Worm (Caenorhabditis elegans): ENCODE results near the gene C25F9.10.

C25F9.10 gene

DNA sequence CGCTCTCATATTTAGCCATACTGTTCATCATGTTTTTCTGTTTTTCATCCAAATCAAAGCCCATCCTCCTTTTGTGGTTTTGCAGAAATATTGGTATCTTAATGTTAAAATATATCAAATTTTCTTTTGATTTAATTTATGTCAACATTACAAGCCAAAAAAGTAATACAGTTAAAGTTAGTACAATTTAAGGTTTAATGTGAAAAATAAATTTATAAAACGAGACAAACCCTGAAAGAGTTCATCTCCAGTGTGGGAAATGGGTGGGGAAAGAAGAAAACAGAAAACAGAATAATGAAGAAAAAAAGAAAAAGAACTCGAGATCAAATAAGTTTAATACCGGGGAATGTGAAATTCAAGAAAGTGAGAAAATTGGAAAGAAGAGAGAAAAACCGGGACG lies 43.3 kb downstream of the C25F9.10 start, which contains the start of gene M04C3.2 (continued):
- TF ChIP-seq C06A6.2 (GFP tag; conservative IDR thresholded peaks at IDR 0.05) (no peak), lin-35 (GFP tag; optimal IDR thresholded peaks at IDR 0.05) (no peak), hmg-20 (GFP tag; IDR thresholded peaks at IDR 0.05) (no peak)

DNA sequence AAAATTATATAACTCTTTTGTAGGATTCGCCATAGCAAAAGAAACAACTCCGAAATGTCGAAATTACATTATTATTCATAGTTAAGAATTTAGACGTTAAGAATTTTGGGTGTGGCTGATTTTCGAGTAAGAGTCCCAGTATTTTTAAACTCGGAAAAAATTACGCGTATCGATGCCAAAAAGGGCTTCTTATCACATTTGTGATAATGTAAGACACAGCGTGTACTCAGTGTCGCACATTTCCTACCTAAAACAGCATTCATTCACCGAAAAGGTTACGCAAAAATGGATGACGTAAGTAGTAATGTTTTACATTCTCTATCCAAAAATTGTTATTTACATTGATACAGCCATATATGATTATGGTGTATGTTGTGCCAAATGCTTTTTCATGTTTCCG lies 44.0 kb downstream of the C25F9.10 start, which contains the start of gene M04C3.5:
Gene M04C3.5 (plus strand): TSS at position 190 of the 400 bp plus-strand sequence.
- TF ChIP-seq him-1 (tag; optimal IDR thresholded peaks at IDR 0.05) (no peak), F52B5.7 (tag; optimal IDR thresholded peaks at IDR 0.05) (no peak), nhr-80 (tag; optimal IDR thresholded peaks at IDR 0.05) (peak; percentile 23), rcor-1 (GFP tag; IDR thresholded peaks at IDR 0.05) (no peak), die-1 (tag; optimal IDR thresholded peaks at IDR 0.05) (no peak), hlh-12 (tag; optimal IDR thresholded peaks at IDR 0.05) (no peak), ZK185.1 (tag; optimal IDR thresholded peaks at IDR 0.05; ENCODE audit: poor library complexity, severe bottlenecking) (no peak)

DNA sequence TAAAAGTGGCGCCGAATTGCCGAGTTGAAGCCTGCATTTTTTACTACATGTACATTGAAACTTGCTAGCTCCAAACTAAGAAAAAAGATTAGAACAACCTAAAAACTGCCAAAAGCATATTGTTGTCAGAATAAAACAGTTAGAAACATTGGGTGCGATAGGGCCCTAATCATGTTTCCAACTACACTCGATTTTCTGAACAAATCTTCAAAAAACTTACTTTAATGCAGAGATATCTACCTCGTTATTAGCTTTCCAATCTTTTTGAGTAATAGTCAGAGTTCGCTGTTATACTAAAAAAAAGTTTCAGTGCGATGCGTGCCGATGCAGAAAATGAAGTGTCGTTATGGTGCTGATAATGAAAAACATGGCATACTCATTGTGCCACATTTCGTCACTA lies 50.1 kb downstream of the C25F9.10 start, which contains the start of the genes Y43F8B.13 and Y43F8B.14:
Gene Y43F8B.13 (plus strand): TSS at position 301 of the 400 bp plus-strand sequence.
Gene Y43F8B.14 (minus strand): TSS at position 322 of the 400 bp plus-strand sequence.
- TF ChIP-seq unc-130 (GFP tag; optimal IDR thresholded peaks at IDR 0.05), result no peak
- TF ChIP-seq ccch-3 (GFP tag; optimal IDR thresholded peaks at IDR 0.05), result no peak
- TF ChIP-seq gei-17 (GFP tag; optimal IDR thresholded peaks at IDR 0.05), result no peak
- no peak for TF ChIP-seq F39B2.1 (GFP tag; IDR thresholded peaks at IDR 0.05)
- TF ChIP-seq cebp-2 (GFP tag; IDR thresholded peaks at IDR 0.05), result no peak
- no peak for TF ChIP-seq zfh-2 (GFP tag; conservative IDR thresholded peaks at IDR 0.05)
